Worm (Caenorhabditis elegans) whole organism, midembryonic: ENCODE results near the gene fbxa-164.

Experiments
- T22C8.4 ChIP-seq: fragments of 200-800 bp; sonication (Bioruptor generic); IDR thresholded peaks from 2 replicates; pipeline ENCODE4 v1.3.6; 2022; ENCODE audit warnings: missing genetic modification characterization, missing compliant biosample characterization
- cog-1 ChIP-seq: sonication (generic microtip); optimal IDR thresholded peaks from 2 replicates; lab custom pipeline; 2016; ENCODE audit warnings: missing genetic modification characterization, missing compliant biosample characterization
- flt-1 ChIP-seq: fragments of 200-800 bp; sonication (Bioruptor generic); IDR thresholded peaks from 2 replicates; pipeline ENCODE4 v1.3.6; 2022; ENCODE audit warnings: missing genetic modification characterization, missing compliant biosample characterization
- klf-2 ChIP-seq: fragments of 200-800 bp; sonication (Bioruptor generic); conservative IDR thresholded peaks from 2 replicates; pipeline ENCODE4 v1.3.6; 2022; ENCODE audit warnings: missing genetic modification reagents, missing genetic modification characterization, missing compliant biosample characterization
- med-1 ChIP-seq: sonication (generic microtip); optimal IDR thresholded peaks from 2 replicates; lab custom pipeline; 2017; ENCODE audit warnings: missing genetic modification characterization, mild to moderate bottlenecking, missing compliant biosample characterization, antibody characterized with exemption, missing genetic modification reagents; ENCODE audit not compliant: insufficient read depth
- ref-1 ChIP-seq: fragments of 200-800 bp; sonication (Bioruptor generic); conservative IDR thresholded peaks from 2 replicates; pipeline ENCODE4 v1.3.6; 2022; ENCODE audit warnings: missing genetic modification reagents, missing genetic modification characterization, missing compliant biosample characterization
- tab-1 ChIP-seq: fragments of 200-800 bp; sonication (Bioruptor generic); IDR thresholded peaks from 2 replicates; pipeline ENCODE4 v1.3.6; 2022; ENCODE audit warnings: missing genetic modification characterization, missing compliant biosample characterization
- ztf-23 ChIP-seq: fragments of 200-800 bp; sonication (Bioruptor generic); IDR thresholded peaks from 2 replicates; pipeline ENCODE4 v1.3.6; 2022; ENCODE audit warnings: missing genetic modification reagents, missing genetic modification characterization, missing compliant biosample characterization
- ztf-29 ChIP-seq: fragments of 200-800 bp; sonication (Bioruptor generic); IDR thresholded peaks from 2 replicates; pipeline ENCODE4 v1.3.6; 2022; ENCODE audit warnings: missing genetic modification reagents, missing genetic modification characterization, missing compliant biosample characterization

The fbxa-164 gene

ce11 chrII:1601507-1601906 lies 12.4 kb downstream of the fbxa-164 start, which contains the start of gene bath-47:
Gene bath-47 (plus strand): TSS chrII:1601811.
- TF ChIP-seq ztf-29 (GFP tag; lab: Robert Waterston, UW) (no peak), med-1 (GFP tag; lab: Kevin White, UChicago) (no peak), klf-2 (GFP tag; lab: Robert Waterston, UW) (no peak), cog-1 (tag; lab: Kevin White, UChicago) (no peak), flt-1 (GFP tag; lab: Robert Waterston, UW) (no peak), ztf-23 (GFP tag; lab: Robert Waterston, UW) (no peak), T22C8.4 (GFP tag; lab: Robert Waterston, UW) (no peak), tab-1 (GFP tag; lab: Robert Waterston, UW) (no peak), ref-1 (GFP tag; lab: Robert Waterston, UW) (no peak)

- no peak for TF ChIP-seq tab-1 (GFP tag; lab: Robert Waterston, UW)
- no peak for TF ChIP-seq klf-2 (GFP tag; lab: Robert Waterston, UW)
- TF ChIP-seq flt-1 (GFP tag; lab: Robert Waterston, UW) = no peak
- no peak for TF ChIP-seq med-1 (GFP tag; lab: Kevin White, UChicago)
- no peak for TF ChIP-seq ztf-29 (GFP tag; lab: Robert Waterston, UW)
- TF ChIP-seq ztf-23 (GFP tag; lab: Robert Waterston, UW) = no peak
- no peak for TF ChIP-seq ref-1 (GFP tag; lab: Robert Waterston, UW)
- TF ChIP-seq cog-1 (tag; lab: Kevin White, UChicago) = no peak
- TF ChIP-seq T22C8.4 (GFP tag; lab: Robert Waterston, UW) = no peak
These were observed 13.2 kb downstream of the fbxa-164 start, which contains the start of gene bath-26 for ce11 chrII:1600661-1601060. Gene bath-26 (minus strand): TSS chrII:1600761.

ce11 chrII:1597101-1598088 lies 16.5 kb downstream of the fbxa-164 start, which contains the start of gene bath-46:
Gene bath-46 (plus strand): TSS chrII:1597906.
- TF ChIP-seq med-1 (GFP tag; lab: Kevin White, UChicago) = no peak
- TF ChIP-seq cog-1 (tag; lab: Kevin White, UChicago) = no peak
- TF ChIP-seq flt-1 (GFP tag; lab: Robert Waterston, UW) = no peak
- no peak for TF ChIP-seq tab-1 (GFP tag; lab: Robert Waterston, UW)
- TF ChIP-seq klf-2 (GFP tag; lab: Robert Waterston, UW) = no peak
- TF ChIP-seq T22C8.4 (GFP tag; lab: Robert Waterston, UW) = no peak
- no peak for TF ChIP-seq ref-1 (GFP tag; lab: Robert Waterston, UW)
- no peak for TF ChIP-seq ztf-29 (GFP tag; lab: Robert Waterston, UW)
- TF ChIP-seq ztf-23 (GFP tag; lab: Robert Waterston, UW) = no peak

- TF ChIP-seq klf-2 (GFP tag; lab: Robert Waterston, UW) (no peak), tab-1 (GFP tag; lab: Robert Waterston, UW) (no peak)
These were observed 18.7 kb downstream of the fbxa-164 start, which contains the start of gene clec-20 for ce11 chrII:1595137-1595536. Gene clec-20 (minus strand): TSS chrII:1595237.

ce11 chrII:1589845-1590244 lies 24.0 kb downstream of the fbxa-164 start, which contains the start of gene T07H3.7:
Gene T07H3.7 (minus strand): TSS chrII:1589945.
- TF ChIP-seq tab-1 (GFP tag; lab: Robert Waterston, UW) (no peak), med-1 (GFP tag; lab: Kevin White, UChicago) (no peak), T22C8.4 (GFP tag; lab: Robert Waterston, UW) (no peak), ztf-29 (GFP tag; lab: Robert Waterston, UW) (no peak), flt-1 (GFP tag; lab: Robert Waterston, UW) (no peak), klf-2 (GFP tag; lab: Robert Waterston, UW) (no peak), ref-1 (GFP tag; lab: Robert Waterston, UW) (no peak), ztf-23 (GFP tag; lab: Robert Waterston, UW) (no peak), cog-1 (tag; lab: Kevin White, UChicago) (no peak)

ce11 chrII:1586305-1586704 lies 27.6 kb downstream of the fbxa-164 start, which contains the start of gene T07H3.8:
Gene T07H3.8 (plus strand): TSS chrII:1586605.
- TF ChIP-seq klf-2 (GFP tag; lab: Robert Waterston, UW) (no peak), T22C8.4 (GFP tag; lab: Robert Waterston, UW) (no peak), tab-1 (GFP tag; lab: Robert Waterston, UW) (no peak), ztf-23 (GFP tag; lab: Robert Waterston, UW) (no peak), flt-1 (GFP tag; lab: Robert Waterston, UW) (no peak), ztf-29 (GFP tag; lab: Robert Waterston, UW) (no peak)

ce11 chrII:1584140-1584539 lies 29.7 kb downstream of the fbxa-164 start, which contains the start of gene clec-21:
Gene clec-21 (minus strand): TSS chrII:1584240.
- TF ChIP-seq T22C8.4 (GFP tag; lab: Robert Waterston, UW) = no peak
- TF ChIP-seq ref-1 (GFP tag; lab: Robert Waterston, UW) = no peak
- TF ChIP-seq ztf-23 (GFP tag; lab: Robert Waterston, UW) = no peak
- TF ChIP-seq med-1 (GFP tag; lab: Kevin White, UChicago) = no peak
- no peak for TF ChIP-seq ztf-29 (GFP tag; lab: Robert Waterston, UW)

- TF ChIP-seq klf-2 (GFP tag; lab: Robert Waterston, UW) (no peak), cog-1 (tag; lab: Kevin White, UChicago) (no peak), med-1 (GFP tag; lab: Kevin White, UChicago) (no peak), ref-1 (GFP tag; lab: Robert Waterston, UW) (no peak), flt-1 (GFP tag; lab: Robert Waterston, UW) (no peak), ztf-23 (GFP tag; lab: Robert Waterston, UW) (no peak), tab-1 (GFP tag; lab: Robert Waterston, UW) (no peak), T22C8.4 (GFP tag; lab: Robert Waterston, UW) (no peak), ztf-29 (GFP tag; lab: Robert Waterston, UW) (no peak)
These were observed 34.0 kb downstream of the fbxa-164 start, which contains the start of gene math-38 for ce11 chrII:1579886-1580285. Gene math-38 (minus strand): TSS chrII:1579986.
